Worm (Caenorhabditis elegans) whole organism, L4 larva: ENCODE results near the gene snf-10.

Source experiments
- D1046.2 ChIP-seq: fragments of 200-800 bp; sonication (Bioruptor generic); IDR thresholded peaks from 2 replicates; pipeline ENCODE4 v1.3.6; 2022; ENCODE audit warnings: missing genetic modification characterization, missing compliant biosample characterization
- T26A8.4 ChIP-seq: fragments of 200-800 bp; sonication (Bioruptor generic); IDR thresholded peaks from 2 replicates; pipeline ENCODE4 v1.3.6; 2022; ENCODE audit warnings: missing genetic modification characterization, missing compliant biosample characterization
- Y48G9A.11 ChIP-seq: fragments of 200-800 bp; sonication (Bioruptor generic); IDR thresholded peaks from 2 replicates; pipeline ENCODE4 v1.3.6; 2022; ENCODE audit warnings: missing genetic modification reagents, missing genetic modification characterization, missing compliant biosample characterization
- Y5F2A.4 ChIP-seq: fragments of 200-800 bp; sonication (Bioruptor generic); optimal IDR thresholded peaks from 2 replicates; lab custom pipeline; 2018; ENCODE audit warnings: mild to moderate bottlenecking, missing genetic modification characterization, missing compliant biosample characterization
- aly-2 ChIP-seq: sonication (generic microtip); optimal IDR thresholded peaks from 2 replicates; lab custom pipeline; 2018; ENCODE audit warnings: missing biosample characterization, missing genetic modification characterization
- ceh-20 ChIP-seq: fragments of 200-800 bp; sonication (Bioruptor generic); IDR thresholded peaks from 2 replicates; pipeline ENCODE4 v1.3.6; 2022; ENCODE audit warnings: missing genetic modification reagents, missing genetic modification characterization, missing compliant biosample characterization
- ces-1 ChIP-seq: fragments of 150-350 bp; sonication (generic microtip); optimal IDR thresholded peaks from 4 replicates; lab custom pipeline; 2014; ENCODE audit warnings: missing biosample characterization, missing genetic modification reagents, missing genetic modification characterization
- ctbp-1 ChIP-seq: fragments of 200-800 bp; sonication (Bioruptor generic); IDR thresholded peaks from 2 replicates; pipeline ENCODE4 v1.3.6; 2022; ENCODE audit warnings: missing genetic modification reagents, missing genetic modification characterization, missing compliant biosample characterization
- daf-16 ChIP-seq, 3 experiments: sonication (generic microtip); optimal IDR thresholded peaks; 2 replicates each; lab custom pipeline; 2016 to 2017; ENCODE audit warnings: missing genetic modification characterization in 3 of 3, missing genetic modification reagents in 3 of 3, mild to moderate bottlenecking in 2 of 3, missing compliant biosample characterization in 2 of 3, missing biosample characterization in 1 of 3, moderate library complexity in 1 of 3
- dve-1 ChIP-seq: sonication (generic microtip); optimal IDR thresholded peaks from 2 replicates; lab custom pipeline; 2017; ENCODE audit warnings: antibody characterized with exemption, mild to moderate bottlenecking, missing genetic modification characterization, missing compliant biosample characterization; ENCODE audit not compliant: insufficient read depth
- hlh-11 ChIP-seq: fragments of 200-800 bp; sonication (Bioruptor generic); optimal IDR thresholded peaks from 2 replicates; lab custom pipeline; 2018; ENCODE audit warnings: mild to moderate bottlenecking, missing genetic modification characterization, missing compliant biosample characterization
- hlh-30 ChIP-seq: sonication (generic microtip); optimal IDR thresholded peaks from 2 replicates; lab custom pipeline; 2017; ENCODE audit warnings: antibody characterized with exemption, mild to moderate bottlenecking, missing genetic modification characterization, missing compliant biosample characterization; ENCODE audit not compliant: insufficient read depth
- hmg-1.1 ChIP-seq: fragments of 200-800 bp; sonication (Bioruptor generic); IDR thresholded peaks from 2 replicates; pipeline ENCODE4 v1.3.6; 2022; ENCODE audit warnings: missing genetic modification reagents, missing genetic modification characterization, missing compliant biosample characterization
- jun-1 ChIP-seq: fragments of 150-350 bp; optimal IDR thresholded peaks from 2 replicates; lab custom pipeline; 2014; ENCODE audit warnings: missing biosample characterization, missing genetic modification reagents, missing genetic modification characterization
- lim-7 ChIP-seq: fragments of 200-800 bp; sonication (Bioruptor generic); IDR thresholded peaks from 2 replicates; pipeline ENCODE4 v1.3.6; 2022; ENCODE audit warnings: missing genetic modification characterization, missing compliant biosample characterization
- madf-5 ChIP-seq, 2 experiments: fragments of 200-800 bp; sonication (Bioruptor generic); IDR thresholded peaks; 2 replicates each; pipeline ENCODE4 v1.3.6; 2022; ENCODE audit warnings: missing compliant biosample characterization in 2 of 2, missing genetic modification characterization in 2 of 2
- mdl-1 ChIP-seq, 2 experiments: fragments of 150-350 bp in 1 of 2; sonication (generic microtip) in 1 of 2; optimal IDR thresholded peaks; 2 replicates each; lab custom pipeline; 2014 to 2017; ENCODE audit warnings: missing biosample characterization in 2 of 2, missing genetic modification characterization in 2 of 2
- mdt-29 ChIP-seq: fragments of 200-800 bp; sonication (Bioruptor generic); IDR thresholded peaks from 2 replicates; pipeline ENCODE4 v1.3.6; 2022; ENCODE audit warnings: missing genetic modification reagents, missing genetic modification characterization, missing compliant biosample characterization
- nhr-10 ChIP-seq: fragments of 150-350 bp; optimal IDR thresholded peaks from 2 replicates; lab custom pipeline; 2014; ENCODE audit warnings: missing biosample characterization, missing genetic modification characterization
- nhr-102 ChIP-seq: sonication (generic microtip); optimal IDR thresholded peaks from 2 replicates; lab custom pipeline; 2016; ENCODE audit warnings: mild to moderate bottlenecking, missing genetic modification characterization, moderate library complexity, missing compliant biosample characterization
- nhr-111 ChIP-seq: fragments of 200-800 bp; sonication (Bioruptor generic); optimal IDR thresholded peaks from 2 replicates; lab custom pipeline; 2018; ENCODE audit warnings: mild to moderate bottlenecking, missing genetic modification characterization, missing compliant biosample characterization
- nhr-41 ChIP-seq: fragments of 200-800 bp; sonication (Bioruptor generic); IDR thresholded peaks from 2 replicates; pipeline ENCODE4 v1.3.6; 2022; ENCODE audit warnings: missing genetic modification reagents, missing genetic modification characterization, missing compliant biosample characterization
- pha-4 ChIP-seq, 2 experiments: fragments of 150-350 bp in 1 of 2; fragments of 200-800 bp in 1 of 2; sonication (Bioruptor generic) in 1 of 2; IDR thresholded peaks in 1 of 2; optimal IDR thresholded peaks in 1 of 2; 2 replicates each; pipeline versions ENCODE4 v1.3.6 to Lab custom; 2014 to 2022; ENCODE audit warnings: missing genetic modification characterization in 2 of 2, missing genetic modification reagents in 2 of 2, missing biosample characterization in 1 of 2, missing compliant biosample characterization in 1 of 2
- saeg-2 ChIP-seq: fragments of 200-800 bp; sonication (Bioruptor generic); IDR thresholded peaks from 2 replicates; pipeline ENCODE4 v1.3.6; 2022; ENCODE audit warnings: missing genetic modification reagents, missing genetic modification characterization, missing compliant biosample characterization
- sdz-12 ChIP-seq: fragments of 200-800 bp; sonication (Bioruptor generic); optimal IDR thresholded peaks from 2 replicates; lab custom pipeline; 2018; ENCODE audit warnings: mild to moderate bottlenecking, missing genetic modification characterization, missing compliant biosample characterization
- set-16 ChIP-seq: fragments of 200-800 bp; sonication (Bioruptor generic); IDR thresholded peaks from 2 replicates; pipeline ENCODE4 v1.3.6; 2022; ENCODE audit warnings: missing genetic modification reagents, missing genetic modification characterization, missing compliant biosample characterization
- skn-1 ChIP-seq: fragments of 150-350 bp; optimal IDR thresholded peaks from 2 replicates; lab custom pipeline; 2014; ENCODE audit warnings: missing biosample characterization, missing genetic modification characterization
- spr-3 ChIP-seq: fragments of 200-800 bp; sonication (Bioruptor generic); optimal IDR thresholded peaks from 2 replicates; lab custom pipeline; 2018; ENCODE audit warnings: mild to moderate bottlenecking, missing genetic modification characterization, missing compliant biosample characterization
- tra-1 ChIP-seq: fragments of 200-800 bp; sonication (Bioruptor generic); IDR thresholded peaks from 2 replicates; pipeline ENCODE4 v1.3.6; 2022; ENCODE audit warnings: missing genetic modification reagents, missing genetic modification characterization, missing compliant biosample characterization
- unc-130 ChIP-seq: sonication (generic microtip); optimal IDR thresholded peaks from 2 replicates; lab custom pipeline; 2016; ENCODE audit warnings: missing genetic modification reagents, missing genetic modification characterization, missing compliant biosample characterization
- unc-62 ChIP-seq, 3 experiments: fragments of 150-350 bp in 1 of 3; sonication (generic microtip); optimal IDR thresholded peaks in 2 of 3; peaks in 1 of 3; 1 replicate in 1 of 3; 2 replicates in 2 of 3; lab custom pipeline; 2014 to 2017; ENCODE audit warnings: missing biosample characterization in 3 of 3, missing genetic modification characterization in 3 of 3, missing genetic modification reagents in 3 of 3, missing genotype in 1 of 3
- ztf-11 ChIP-seq: fragments of 150-350 bp; optimal IDR thresholded peaks from 2 replicates; lab custom pipeline; 2014; ENCODE audit warnings: missing biosample characterization, missing genetic modification characterization
- ztf-7 ChIP-seq: fragments of 150-350 bp; optimal IDR thresholded peaks from 2 replicates; lab custom pipeline; 2014; ENCODE audit warnings: missing biosample characterization, missing genetic modification characterization

The snf-10 gene

DNA sequence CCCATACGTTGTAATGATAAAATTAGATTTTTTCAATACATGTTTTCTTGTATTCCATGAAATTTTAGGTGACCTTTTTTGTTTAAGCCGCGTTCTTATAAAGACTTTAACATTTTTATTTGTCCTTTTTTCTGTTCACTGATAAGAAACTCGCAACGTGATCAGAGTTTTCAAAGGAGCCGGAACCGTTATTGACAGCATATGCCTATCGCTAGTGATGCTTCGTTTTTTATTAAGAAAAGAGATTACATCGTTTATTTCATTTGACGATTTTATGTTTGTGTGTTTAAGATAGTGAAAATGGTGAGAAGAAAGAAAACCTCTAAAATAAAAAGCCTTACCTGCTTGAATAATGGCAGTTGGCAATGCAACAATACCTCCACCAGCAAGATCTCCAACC is 8.0 kb downstream of the snf-10 start (continued):
- TF ChIP-seq hlh-30 (tag; lab: Kevin White, UChicago), result peak; percentile 31
- TF ChIP-seq ceh-20 (GFP tag; lab: Robert Waterston, UW), result 0 out of 2 replicates have a peak, but pooled peaks have one; percentile 17
- TF ChIP-seq, all 104 proteins: peak for 13

DNA sequence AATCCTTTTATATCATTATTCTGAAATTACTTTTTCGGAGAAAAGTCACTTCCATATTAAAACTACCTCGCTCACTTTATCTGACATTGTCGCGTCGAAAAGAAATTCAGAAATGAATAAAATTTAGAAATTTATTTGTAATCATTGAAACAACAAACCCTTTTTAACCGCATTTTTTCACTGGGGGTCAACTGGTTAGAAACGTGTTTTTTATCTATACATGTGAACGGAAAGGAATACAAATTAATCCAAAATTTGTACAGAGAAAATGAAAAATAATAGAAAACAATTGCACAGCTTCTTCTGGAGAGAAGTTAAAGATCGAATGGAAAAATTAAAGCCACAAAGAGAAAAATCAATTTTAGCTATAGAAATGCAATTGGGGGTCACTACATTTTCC is 12.0 kb downstream of the snf-10 start, which contains the start of gene tag-314:
Gene tag-314 (minus strand): TSS at position 101 of the 400 bp plus-strand sequence.
- TF ChIP-seq tra-1 (GFP tag; lab: Robert Waterston, UW) (no peak), sdz-12 (GFP tag; lab: Kevin White, UChicago) (no peak), ceh-20 (GFP tag; lab: Robert Waterston, UW) (no peak), unc-130 (GFP tag; lab: Kevin White, UChicago) (no peak), nhr-102 (tag; lab: Kevin White, UChicago) (no peak), Y5F2A.4 (GFP tag; lab: Kevin White, UChicago) (no peak), pha-4 (GFP tag; IDR thresholded peaks at IDR 0.05; lab: Robert Waterston, UW) (no peak), pha-4 (tag; optimal IDR thresholded peaks at IDR 0.05; lab: Kevin White, UChicago) (no peak), saeg-2 (GFP tag; lab: Robert Waterston, UW) (no peak), lim-7 (GFP tag; lab: Robert Waterston, UW) (no peak), ces-1 (no peak), aly-2 (tag; lab: Kevin White, UChicago) (no peak), dve-1 (tag; lab: Kevin White, UChicago) (no peak), nhr-111 (GFP tag; lab: Kevin White, UChicago) (no peak), Y48G9A.11 (GFP tag; lab: Robert Waterston, UW) (no peak), D1046.2 (GFP tag; lab: Robert Waterston, UW) (no peak)

- no peak for TF ChIP-seq mdt-29 (GFP tag; lab: Robert Waterston, UW)
- no peak for TF ChIP-seq hlh-11 (tag; lab: Kevin White, UChicago)
- TF ChIP-seq nhr-41 (GFP tag; lab: Robert Waterston, UW), result no peak
- TF ChIP-seq spr-3 (GFP tag; lab: Kevin White, UChicago), result no peak
- no peak for TF ChIP-seq tra-1 (GFP tag; lab: Robert Waterston, UW)
- no peak for TF ChIP-seq hmg-1.1
- TF ChIP-seq lim-7 (GFP tag; lab: Robert Waterston, UW), result no peak
- TF ChIP-seq T26A8.4 (GFP tag; lab: Robert Waterston, UW), result no peak
- TF ChIP-seq nhr-10 (tag; lab: Kevin White, UChicago), result no peak
- no peak for TF ChIP-seq ceh-20 (GFP tag; lab: Robert Waterston, UW)
- TF ChIP-seq nhr-111 (GFP tag; lab: Kevin White, UChicago), result no peak
- no peak for TF ChIP-seq mdl-1 (tag; optimal IDR thresholded peaks at IDR 0.05; lab: Kevin White, UChicago)
- no peak for TF ChIP-seq daf-16 (GFP tag; optimal IDR thresholded peaks at IDR 0.05; lab: Kevin White, UChicago)
- no peak for TF ChIP-seq daf-16 (tag; optimal IDR thresholded peaks at IDR 0.05; lab: Kevin White, UChicago)
Measured at ce11 chrV:10426253-10426652, 14.4 kb downstream of the snf-10 start, which contains the start of gene apc-10. TSS of gene apc-10 (minus strand) at chrV:10426353.

DNA sequence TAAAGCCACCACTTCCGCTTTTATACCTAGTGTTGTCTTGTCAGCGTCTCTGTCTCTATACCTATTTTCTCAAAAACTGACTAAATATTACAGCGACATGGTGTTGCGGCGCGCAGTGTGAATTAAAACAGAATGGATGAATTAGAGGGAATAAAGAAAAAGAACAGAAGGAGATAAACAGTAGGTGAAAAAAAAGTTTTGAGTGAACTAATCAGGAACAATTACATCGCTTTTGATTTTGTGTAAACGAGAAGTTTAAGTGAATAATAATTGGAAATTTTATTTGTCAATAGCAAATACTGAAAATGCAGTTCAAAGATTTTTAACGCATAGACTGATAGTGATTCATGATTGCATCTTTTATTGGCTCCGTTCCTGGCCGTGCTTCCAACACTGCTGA is 15.5 kb downstream of the snf-10 start, which contains the start of gene col-12:
Gene col-12 (minus strand): TSS at position 101 of the 400 bp plus-strand sequence.
- TF ChIP-seq unc-62 (GFP tag; optimal IDR thresholded peaks at IDR 0.05 in 1 of 2; lab: Kevin White, UChicago) (no peak), unc-62 (tag; optimal IDR thresholded peaks at IDR 0.05; lab: Kevin White, UChicago) (no peak), skn-1 (tag; lab: Kevin White, UChicago) (no peak), ztf-11 (tag; lab: Kevin White, UChicago) (no peak), ztf-7 (tag; lab: Kevin White, UChicago) (no peak), jun-1 (no peak)

DNA sequence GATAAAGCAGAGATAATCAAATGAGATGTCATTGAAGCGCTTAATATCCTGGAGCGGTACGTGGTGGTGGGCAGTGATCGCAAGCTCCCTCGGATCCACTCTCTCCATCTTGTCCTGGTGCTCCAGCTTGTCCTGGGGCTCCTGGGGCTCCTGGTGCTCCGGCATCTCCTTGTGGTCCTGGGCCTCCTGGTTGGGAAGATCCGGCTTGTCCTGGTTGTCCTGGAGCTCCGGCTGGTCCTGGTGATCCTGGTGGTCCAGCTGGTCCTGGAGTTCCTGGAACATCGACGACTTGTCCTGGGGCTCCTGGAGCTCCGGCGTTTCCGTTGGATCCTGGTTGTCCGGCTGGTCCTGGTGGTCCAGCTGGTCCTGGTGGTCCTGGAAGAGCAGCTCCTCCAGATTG is 16.7 kb downstream of the snf-10 start:
- TF ChIP-seq set-16 (GFP tag; lab: Robert Waterston, UW) (peak; percentile 97), ceh-20 (GFP tag; lab: Robert Waterston, UW) (peak; percentile 48; the same call in 1 of the 2 replicates), madf-5 (GFP tag; IDR thresholded peaks at IDR 0.05; lab: Robert Waterston, UW) (0 out of 4 replicates have a peak, but pooled peaks of 1 of the 2 experiments have one; percentile 51), ctbp-1 (GFP tag; lab: Robert Waterston, UW) (peak; percentile 49)
